Fruit fly (Drosophila melanogaster): ENCODE data around the gene MEP-1.

Gene MEP-1

DNA sequence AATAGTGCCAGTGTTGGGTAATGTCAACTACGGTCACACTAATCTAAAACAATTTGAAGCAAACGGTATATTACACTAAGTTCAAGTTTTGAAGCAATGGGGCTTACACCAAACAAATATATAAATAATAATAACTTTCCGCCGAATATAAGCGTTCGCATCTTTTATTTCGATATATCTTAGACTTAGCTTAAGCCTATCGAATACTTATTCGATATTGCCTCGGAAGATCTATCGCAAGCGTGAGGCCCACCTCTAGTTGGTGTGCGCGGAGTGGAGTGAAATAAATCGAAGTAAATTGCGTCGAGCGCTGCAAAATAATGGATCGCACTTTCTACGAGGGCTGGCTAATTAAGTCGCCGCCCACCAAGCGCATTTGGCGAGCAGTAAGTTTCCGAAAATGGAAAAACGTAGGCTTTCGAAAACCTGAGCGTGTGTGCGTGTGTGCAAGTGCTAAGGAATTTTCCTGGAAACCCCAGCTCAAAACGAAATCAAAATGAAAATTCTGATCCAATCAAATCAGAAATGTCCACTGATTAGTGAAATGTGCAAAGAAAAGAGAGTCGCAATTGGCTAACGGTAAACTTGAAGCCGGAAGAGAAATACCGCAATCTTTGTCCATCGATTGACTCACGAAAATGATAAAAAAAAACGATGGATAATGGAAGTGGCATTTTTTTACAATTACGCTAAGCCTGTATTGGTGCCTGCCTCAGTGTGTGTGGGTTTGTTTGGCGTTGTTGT, 42.2 kb upstream of the MEP-1 start, which contains the start of gene dos (continued):
- TF ChIP-seq net (GFP tag; optimal IDR thresholded peaks at IDR 0.05), result no peak
- no peak for TF ChIP-seq ss (GFP tag; optimal IDR thresholded peaks at IDR 0.05)
- peak; percentile 34 for TF ChIP-seq Smox (GFP tag; optimal IDR thresholded peaks at IDR 0.05)
- TF ChIP-seq CG6163 (GFP tag; IDR thresholded peaks at IDR 0.05), result no peak
- TF ChIP-seq CG8319 (GFP tag; optimal IDR thresholded peaks at IDR 0.05), result no peak
- peak; percentile 6 for TF ChIP-seq achi (GFP tag; optimal IDR thresholded peaks at IDR 0.05)
- TF ChIP-seq vri (GFP tag; optimal IDR thresholded peaks at IDR 0.05), result peak; percentile 43
- peak; percentile 27 for TF ChIP-seq CG10631 (GFP tag; optimal IDR thresholded peaks at IDR 0.05)
- peak; percentile 23 for TF ChIP-seq OdsH (GFP tag; optimal IDR thresholded peaks at IDR 0.05)
- TF ChIP-seq CG4318 (GFP tag; optimal IDR thresholded peaks at IDR 0.05), result no peak
- TF ChIP-seq CG16779 (tag; optimal IDR thresholded peaks at IDR 0.05), result no peak
- peak; percentile 23 for TF ChIP-seq Sox102F (GFP tag; optimal IDR thresholded peaks at IDR 0.05)
- peak; percentile 2 for TF ChIP-seq CG10669 (GFP tag; optimal IDR thresholded peaks at IDR 0.05)
- no peak for TF ChIP-seq Ets96B (tag; optimal IDR thresholded peaks at IDR 0.05)
- peak; percentile 14 for TF ChIP-seq CG6854 (GFP tag; optimal IDR thresholded peaks at IDR 0.05)
- no peak for TF ChIP-seq CG15336 (GFP tag; IDR thresholded peaks at IDR 0.05)

DNA sequence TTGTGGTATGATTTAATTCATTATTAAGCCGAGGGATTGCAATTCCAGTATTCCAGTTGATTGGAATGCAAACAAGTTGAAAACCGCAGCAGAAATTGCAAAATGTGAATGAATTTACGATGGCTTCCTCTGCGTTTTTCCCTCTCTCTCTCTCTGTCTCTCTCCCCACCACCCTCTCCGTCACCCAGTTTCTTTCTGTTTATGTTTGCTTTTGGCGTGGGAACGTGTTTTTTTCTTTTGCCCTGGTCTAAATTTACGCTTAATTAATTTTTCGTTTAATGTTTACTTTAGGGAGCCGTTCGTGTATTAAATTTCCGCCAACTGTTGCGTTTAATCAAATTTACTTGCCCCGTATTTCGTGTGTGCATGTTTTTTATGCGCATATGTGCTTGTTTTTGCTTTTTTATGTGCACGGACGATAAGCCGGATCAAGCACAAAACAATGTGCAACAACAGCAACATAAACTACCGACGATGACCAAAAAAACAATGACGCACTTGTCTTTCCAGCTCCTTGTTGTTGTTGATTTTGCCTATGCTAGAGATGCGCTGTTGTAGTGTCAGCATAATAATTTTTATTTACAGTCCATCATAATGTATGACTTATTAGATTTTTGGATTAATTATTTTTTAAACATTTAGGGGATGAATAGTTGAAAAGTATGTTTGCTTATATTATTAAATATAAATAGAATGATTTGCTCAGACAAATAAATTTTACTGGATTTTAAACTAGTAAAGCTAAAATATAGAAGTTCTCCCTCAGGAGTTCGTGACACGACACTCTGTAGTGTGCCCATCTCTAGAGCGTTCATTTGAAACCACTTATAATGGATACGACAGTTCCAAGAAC, 41.4 kb upstream of the MEP-1 start:
- TF ChIP-seq vri (GFP tag; optimal IDR thresholded peaks at IDR 0.05) (no peak), dac (GFP tag; optimal IDR thresholded peaks at IDR 0.05) (no peak), CG31627 (GFP tag; optimal IDR thresholded peaks at IDR 0.05) (peak; percentile 35), cyc (GFP tag; optimal IDR thresholded peaks at IDR 0.05) (peak; percentile 18), CG16779 (tag; optimal IDR thresholded peaks at IDR 0.05) (no peak), CG10669 (GFP tag; optimal IDR thresholded peaks at IDR 0.05) (no peak), eg (GFP tag; IDR thresholded peaks at IDR 0.05) (peak; percentile 46; the same call in 2 of the 3 replicates), CG8119 (GFP tag; IDR thresholded peaks at IDR 0.05) (peak; percentile 72; the same call in 2 of the 3 replicates), spab (GFP tag; optimal IDR thresholded peaks at IDR 0.05) (no peak), CG32006 (GFP tag; optimal IDR thresholded peaks at IDR 0.05) (peak; percentile 69), CG1621 (tag; optimal IDR thresholded peaks at IDR 0.05) (no peak), Sox15 (GFP tag; optimal IDR thresholded peaks at IDR 0.05) (no peak), CG6792 (GFP tag; optimal IDR thresholded peaks at IDR 0.05) (no peak), esn (GFP tag; optimal IDR thresholded peaks at IDR 0.05) (peak; percentile 47), CG6163 (GFP tag; IDR thresholded peaks at IDR 0.05) (no peak), CG6808 (GFP tag; optimal IDR thresholded peaks at IDR 0.05) (no peak), CG9139 (GFP tag; optimal IDR thresholded peaks at IDR 0.05) (peak; percentile 5), dsx (GFP tag; optimal IDR thresholded peaks at IDR 0.05; ENCODE audit: poor library complexity, severe bottlenecking) (peak; percentile 45), CG11762 (GFP tag; optimal IDR thresholded peaks at IDR 0.05; ENCODE audit: insufficient read depth) (no peak), fkh (GFP tag; optimal IDR thresholded peaks at IDR 0.05) (peak; percentile 82), CG6276 (GFP tag; optimal IDR thresholded peaks at IDR 0.05) (peak; percentile 12), Met (GFP tag; optimal IDR thresholded peaks at IDR 0.05) (peak; percentile 31), svp (GFP tag) (peak; percentile 49), OdsH (GFP tag; optimal IDR thresholded peaks at IDR 0.05) (peak; percentile 64), Sox14 (GFP tag; optimal IDR thresholded peaks at IDR 0.05) (peak; percentile 4), Eip93F (GFP tag; optimal IDR thresholded peaks at IDR 0.05) (no peak), Lpt (GFP tag; optimal IDR thresholded peaks at IDR 0.05) (peak; percentile 4), CG3919 (GFP tag; optimal IDR thresholded peaks at IDR 0.05) (peak; percentile 49), topi (GFP tag; optimal IDR thresholded peaks at IDR 0.05) (peak; percentile 37), fd59A (GFP tag; optimal IDR thresholded peaks at IDR 0.05) (no peak), Hr39 (GFP tag; optimal IDR thresholded peaks at IDR 0.05) (no peak), Blimp-1 (GFP tag; optimal IDR thresholded peaks at IDR 0.05) (no peak), lz (GFP tag; optimal IDR thresholded peaks at IDR 0.05) (peak; percentile 31), Hr38 (GFP tag; optimal IDR thresholded peaks at IDR 0.05) (no peak), ss (GFP tag; optimal IDR thresholded peaks at IDR 0.05) (peak in 1 of 2 experiments; percentile 15), Ets96B (tag; optimal IDR thresholded peaks at IDR 0.05) (no peak), CG8632 (GFP tag; optimal IDR thresholded peaks at IDR 0.05) (peak; percentile 21)
